Worm (Caenorhabditis elegans) whole organism, L4/young adult: ENCODE data around the gene K08D8.11.

ENCODE experiments used
- W03F9.2 ChIP-seq: fragments of 150-350 bp; optimal IDR thresholded peaks from 2 replicates; lab custom pipeline; 2014; ENCODE audit warnings: missing biosample characterization, missing genetic modification characterization
- dao-5 ChIP-seq: sonication (generic microtip); optimal IDR thresholded peaks from 2 replicates; lab custom pipeline; 2016; ENCODE audit warnings: missing genotype, missing genetic modification characterization, moderate library complexity, missing compliant biosample characterization
- him-1 ChIP-seq: sonication (generic microtip); optimal IDR thresholded peaks from 2 replicates; lab custom pipeline; 2016; ENCODE audit warnings: missing genotype, missing genetic modification reagents, missing genetic modification characterization, missing compliant biosample characterization

- no peak for TF ChIP-seq W03F9.2 (tag; lab: Kevin White, UChicago)
- TF ChIP-seq dao-5 (tag; lab: Kevin White, UChicago): no peak
- no peak for TF ChIP-seq him-1 (tag; lab: Kevin White, UChicago)
Observed at ce11 chrIV:12941254-12941653, 46.2 kb downstream of the K08D8.11 start, which contains the start of gene dod-24.
